Fruit fly (Drosophila melanogaster) whole organism, prepupa: ENCODE results near the gene Pxt.

Experiments
- Blimp-1 ChIP-seq: fragments of 200-800 bp; sonication (Bioruptor generic); optimal IDR thresholded peaks from 3 replicates; lab custom pipeline; 2017; ENCODE audit warnings: missing biosample characterization, missing genetic modification characterization, mild to moderate bottlenecking, moderate library complexity, missing genetic modification reagents
- CG10631 ChIP-seq: fragments of 200-800 bp; sonication (Bioruptor generic); optimal IDR thresholded peaks from 2 replicates; lab custom pipeline; 2016; ENCODE audit warnings: missing biosample characterization, missing genetic modification characterization
- CG11294 ChIP-seq: fragments of 200-800 bp; sonication (Bioruptor generic); IDR thresholded peaks from 2 replicates; pipeline ENCODE4 v1.3.6; 2022; ENCODE audit warnings: missing biosample characterization, missing genetic modification characterization
- CG15336 ChIP-seq: fragments of 200-800 bp; sonication (Bioruptor generic); IDR thresholded peaks from 2 replicates; pipeline ENCODE4 v1.3.6; 2022; ENCODE audit warnings: missing biosample characterization, missing genetic modification characterization
- CG16779 ChIP-seq: fragments of 200-800 bp; sonication (Bioruptor generic); optimal IDR thresholded peaks from 3 replicates; lab custom pipeline; 2017; ENCODE audit warnings: missing biosample characterization, mild to moderate bottlenecking, missing genetic modification characterization
- CG3032 ChIP-seq: fragments of 200-800 bp; optimal IDR thresholded peaks from 2 replicates; lab custom pipeline; 2019; ENCODE audit warnings: missing biosample characterization, mild to moderate bottlenecking, missing genetic modification characterization, moderate library complexity
- CG32006 ChIP-seq: fragments of 200-800 bp; sonication (Bioruptor generic); optimal IDR thresholded peaks from 3 replicates; lab custom pipeline; 2017; ENCODE audit warnings: missing biosample characterization, mild to moderate bottlenecking, missing genetic modification characterization
- CG34406 ChIP-seq: fragments of 200-800 bp; sonication (Bioruptor generic); optimal IDR thresholded peaks from 3 replicates; lab custom pipeline; 2016; ENCODE audit warnings: missing biosample characterization, missing genetic modification characterization
- CG3919 ChIP-seq: fragments of 200-800 bp; sonication (Bioruptor generic); optimal IDR thresholded peaks from 3 replicates; lab custom pipeline; 2016; ENCODE audit warnings: missing biosample characterization, missing genetic modification characterization
- CG6163 ChIP-seq: fragments of 200-800 bp; sonication (Bioruptor generic); IDR thresholded peaks from 3 replicates; pipeline ENCODE4 v1.3.6; 2022; ENCODE audit warnings: missing biosample characterization, missing genetic modification characterization
- CG6792 ChIP-seq: fragments of 200-800 bp; sonication (Bioruptor generic); optimal IDR thresholded peaks from 3 replicates; lab custom pipeline; 2016; ENCODE audit warnings: missing biosample characterization, missing genetic modification characterization
- CG6808 ChIP-seq: fragments of 200-800 bp; sonication (Bioruptor generic); optimal IDR thresholded peaks from 3 replicates; lab custom pipeline; 2017; ENCODE audit warnings: missing biosample characterization, missing genetic modification characterization, mild to moderate bottlenecking, moderate library complexity, missing genetic modification reagents
- CG6854 ChIP-seq: fragments of 200-800 bp; sonication (Bioruptor generic); optimal IDR thresholded peaks from 2 replicates; lab custom pipeline; 2017; ENCODE audit warnings: missing biosample characterization, mild to moderate bottlenecking, missing genetic modification characterization
- CG8119 ChIP-seq: fragments of 200-800 bp; sonication (Bioruptor generic); IDR thresholded peaks from 3 replicates; pipeline ENCODE4 v1.3.6; 2022; ENCODE audit warnings: missing biosample characterization, missing genetic modification characterization
- CG8632 ChIP-seq: fragments of 200-800 bp; sonication (Bioruptor generic); optimal IDR thresholded peaks from 3 replicates; lab custom pipeline; 2016; ENCODE audit warnings: missing biosample characterization, missing genetic modification characterization
- CG9139 ChIP-seq: fragments of 200-800 bp; sonication (Bioruptor generic); optimal IDR thresholded peaks from 3 replicates; lab custom pipeline; 2017; ENCODE audit warnings: missing biosample characterization, mild to moderate bottlenecking, missing genetic modification characterization
- Eip75B ChIP-seq: fragments of 200-800 bp; sonication (Bioruptor generic); optimal IDR thresholded peaks from 3 replicates; lab custom pipeline; 2016; ENCODE audit warnings: missing biosample characterization, missing genetic modification characterization
- Eip78C ChIP-seq: fragments of 200-800 bp; sonication (Bioruptor generic); peaks from one replicate; lab custom pipeline; 2016; ENCODE audit warnings: missing biosample characterization, missing genetic modification characterization
- Eip93F ChIP-seq: fragments of 200-800 bp; sonication (Bioruptor generic); optimal IDR thresholded peaks from 2 replicates; lab custom pipeline; 2016; ENCODE audit warnings: missing biosample characterization, mild to moderate bottlenecking, missing genetic modification characterization
- Hr4 ChIP-seq: fragments of 200-800 bp; sonication (Bioruptor generic); optimal IDR thresholded peaks from 3 replicates; lab custom pipeline; 2016; ENCODE audit warnings: missing biosample characterization, missing genetic modification characterization
- Met ChIP-seq: fragments of 200-800 bp; sonication (Bioruptor generic); optimal IDR thresholded peaks from 3 replicates; lab custom pipeline; 2016; ENCODE audit warnings: missing biosample characterization, missing genetic modification characterization
- Sox102F ChIP-seq: fragments of 200-800 bp; sonication (Bioruptor generic); optimal IDR thresholded peaks from 2 replicates; lab custom pipeline; 2016; ENCODE audit warnings: missing biosample characterization, mild to moderate bottlenecking, missing genetic modification characterization
- Sox14 ChIP-seq: fragments of 200-800 bp; sonication (Bioruptor generic); optimal IDR thresholded peaks from 3 replicates; lab custom pipeline; 2016; ENCODE audit warnings: missing biosample characterization, missing genetic modification characterization
- dsx ChIP-seq: fragments of 200-800 bp; optimal IDR thresholded peaks from 3 replicates; lab custom pipeline; 2019; ENCODE audit warnings: missing biosample characterization, mild to moderate bottlenecking, missing genetic modification characterization, moderate library complexity; ENCODE audit not compliant: poor library complexity, severe bottlenecking
- eg ChIP-seq: fragments of 200-800 bp; sonication (Bioruptor generic); IDR thresholded peaks from 3 replicates; pipeline ENCODE4 v1.3.6; 2022; ENCODE audit warnings: missing biosample characterization, missing genetic modification characterization
- esn ChIP-seq: fragments of 200-800 bp; sonication (Bioruptor generic); optimal IDR thresholded peaks from 2 replicates; lab custom pipeline; 2016; ENCODE audit warnings: missing biosample characterization, mild to moderate bottlenecking, missing genetic modification characterization, moderate library complexity
- fd59A ChIP-seq: fragments of 200-800 bp; sonication (Bioruptor generic); optimal IDR thresholded peaks from 2 replicates; lab custom pipeline; 2017; ENCODE audit warnings: missing biosample characterization, mild to moderate bottlenecking, missing genetic modification characterization, missing genetic modification reagents
- fkh ChIP-seq: fragments of 200-800 bp; sonication (Bioruptor generic); optimal IDR thresholded peaks from 3 replicates; lab custom pipeline; 2017; ENCODE audit warnings: missing biosample characterization, mild to moderate bottlenecking, missing genetic modification characterization, moderate library complexity
- lz ChIP-seq: fragments of 200-800 bp; sonication (Bioruptor generic); optimal IDR thresholded peaks from 3 replicates; lab custom pipeline; 2016; ENCODE audit warnings: missing biosample characterization, missing genetic modification characterization
- pdm3 ChIP-seq: fragments of 200-800 bp; sonication (Bioruptor generic); optimal IDR thresholded peaks from 3 replicates; lab custom pipeline; 2016; ENCODE audit warnings: missing biosample characterization, missing genetic modification characterization
- salr ChIP-seq, 2 experiments: fragments of 200-800 bp; sonication (Bioruptor generic); optimal IDR thresholded peaks; 3 replicates each; lab custom pipeline; 2016 to 2018; ENCODE audit warnings: missing biosample characterization in 2 of 2, missing genetic modification characterization in 2 of 2, mild to moderate bottlenecking in 1 of 2
- spab ChIP-seq: fragments of 200-800 bp; sonication (Bioruptor generic); optimal IDR thresholded peaks from 2 replicates; lab custom pipeline; 2017; ENCODE audit warnings: missing biosample characterization, mild to moderate bottlenecking, missing genetic modification characterization, missing genetic modification reagents
- ss ChIP-seq, 2 experiments: fragments of 200-800 bp; sonication (Bioruptor generic); optimal IDR thresholded peaks; 2 replicates in 1 of 2; 3 replicates in 1 of 2; lab custom pipeline; 2017 to 2018; ENCODE audit warnings: mild to moderate bottlenecking in 2 of 2, missing biosample characterization in 2 of 2, missing genetic modification characterization in 2 of 2, moderate library complexity in 1 of 2
- svp ChIP-seq: fragments of 200-800 bp; sonication (Bioruptor generic); peaks from one replicate; lab custom pipeline; 2016; ENCODE audit warnings: missing biosample characterization, missing genetic modification characterization
- topi ChIP-seq: fragments of 200-800 bp; sonication (Bioruptor generic); optimal IDR thresholded peaks from 3 replicates; lab custom pipeline; 2016; ENCODE audit warnings: missing biosample characterization, missing genetic modification characterization
- vri ChIP-seq: fragments of 200-800 bp; sonication (Bioruptor generic); optimal IDR thresholded peaks from 3 replicates; lab custom pipeline; 2016; ENCODE audit warnings: missing biosample characterization, mild to moderate bottlenecking, missing genetic modification characterization

The Pxt gene

dm6 chr3R:17680639-17681302 is 38.5 kb upstream of the Pxt start (continued):
- TF ChIP-seq CG32006 (GFP tag; lab: Kevin White, UChicago): peak; percentile 80
- TF ChIP-seq Eip75B (GFP tag; lab: Kevin White, UChicago): peak; percentile 25
- TF ChIP-seq Hr4 (GFP tag; lab: Kevin White, UChicago): peak; percentile 64
- no peak for TF ChIP-seq CG6854 (GFP tag; lab: Kevin White, UChicago)
- TF ChIP-seq svp (GFP tag; lab: Kevin White, UChicago): peak; percentile 80
- TF ChIP-seq Eip78C (GFP tag; lab: Kevin White, UChicago): peak; percentile 90
- no peak for TF ChIP-seq fd59A
- peak; percentile 51 for TF ChIP-seq CG34406 (GFP tag; lab: Kevin White, UChicago)
- no peak for TF ChIP-seq ss (GFP tag; optimal IDR thresholded peaks at IDR 0.05; lab: Kevin White, UChicago)
- TF ChIP-seq CG16779: no peak
- TF ChIP-seq eg (GFP tag; lab: Robert Waterston, UW): no peak
- 0 out of 3 replicates have a peak, but pooled peaks have one; percentile 9 for TF ChIP-seq CG6163
- peak; percentile 45 for TF ChIP-seq topi (GFP tag; lab: Kevin White, UChicago)
- peak; percentile 48 for TF ChIP-seq pdm3 (GFP tag; lab: Kevin White, UChicago)
- TF ChIP-seq Met: peak; percentile 68
- peak; percentile 56 for TF ChIP-seq lz (GFP tag; lab: Kevin White, UChicago)
- TF ChIP-seq CG8632 (GFP tag; lab: Kevin White, UChicago): no peak
- TF ChIP-seq Sox102F (GFP tag; lab: Kevin White, UChicago): peak; percentile 43
- peak; percentile 27 for TF ChIP-seq CG6792 (GFP tag; lab: Kevin White, UChicago)
- TF ChIP-seq Sox14 (GFP tag; lab: Kevin White, UChicago): peak; percentile 17
- no peak for TF ChIP-seq CG11294 (GFP tag; lab: Robert Waterston, UW)
- TF ChIP-seq CG8119 (GFP tag; lab: Robert Waterston, UW): no peak
- no peak for TF ChIP-seq vri (GFP tag; lab: Kevin White, UChicago)
- TF ChIP-seq dsx: no peak
- TF ChIP-seq salr (GFP tag; optimal IDR thresholded peaks at IDR 0.05; lab: Kevin White, UChicago): peak in 1 of 2 experiments; percentile 60
- TF ChIP-seq esn (GFP tag; lab: Kevin White, UChicago): peak; percentile 71
- TF ChIP-seq CG15336: no peak; the same call in 1 of the 2 replicates

DNA sequence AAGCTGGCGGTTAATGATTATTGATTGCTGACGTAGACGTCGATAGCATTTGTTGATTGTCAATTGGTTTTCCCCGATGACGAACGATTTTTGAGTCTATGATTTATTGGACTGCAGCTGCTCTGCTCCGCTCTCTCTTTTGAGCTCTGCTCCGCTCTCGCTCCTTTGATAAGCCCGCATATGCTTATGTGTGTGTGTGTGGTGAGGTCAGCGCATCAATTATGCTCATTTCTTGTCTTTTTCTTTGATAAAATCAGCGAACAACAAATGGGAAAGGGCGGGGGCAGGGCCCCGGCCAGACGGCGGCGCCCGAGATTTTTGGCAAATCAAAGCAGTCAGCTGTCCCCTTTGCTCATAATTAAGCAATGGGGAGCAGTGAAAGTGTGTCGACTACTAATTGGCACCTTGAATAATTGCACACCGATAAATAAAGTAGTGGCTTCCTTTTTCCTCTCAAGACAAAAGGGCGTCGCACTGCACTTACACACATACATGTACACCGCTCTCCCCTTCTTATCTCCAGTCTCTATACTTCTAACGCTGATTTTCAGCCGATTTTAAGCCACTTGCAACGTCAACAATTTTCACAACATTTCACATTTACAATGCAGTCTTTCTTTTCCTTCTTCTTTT is 37.5 kb upstream of the Pxt start:
- TF ChIP-seq CG6808 (GFP tag; lab: Kevin White, UChicago) (no peak), Blimp-1 (peak; percentile 26)
- TF ChIP-seq, all 60 proteins: peak for 1

DNA sequence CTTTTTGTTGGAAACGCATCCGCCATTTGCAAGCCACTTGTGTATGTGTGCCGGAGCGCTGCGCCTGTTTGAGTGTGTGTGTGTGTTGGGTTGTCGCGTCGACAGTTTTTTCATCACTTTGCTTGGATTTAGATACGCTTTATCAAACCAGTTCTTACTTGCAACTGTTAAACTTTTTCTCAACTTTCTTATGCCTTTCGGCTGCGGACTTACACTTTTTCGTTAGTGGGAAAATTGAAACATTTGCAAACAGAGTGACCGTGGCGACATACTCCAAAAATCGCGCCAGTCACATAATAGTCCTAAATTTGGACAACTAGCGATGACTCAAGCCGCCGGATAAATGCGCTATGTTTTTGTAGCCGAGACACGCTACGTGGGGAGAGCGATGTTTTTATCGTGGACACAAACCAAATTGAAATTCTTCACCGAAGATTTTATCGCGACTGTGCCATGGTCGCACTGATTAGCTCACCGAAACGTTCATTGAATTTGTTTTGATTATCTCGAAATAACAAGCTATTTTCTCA is 36.9 kb upstream of the Pxt start, which contains the start of the genes alt and CG7655:
TSS of gene alt (minus strand) at position 272 of the 530 bp plus-strand sequence.
TSS of gene CG7655 (plus strand) at position 426 of the 530 bp plus-strand sequence.
- TF ChIP-seq esn (GFP tag; lab: Kevin White, UChicago): peak; percentile 11
- no peak for TF ChIP-seq eg (GFP tag; lab: Robert Waterston, UW)
- TF ChIP-seq Sox14 (GFP tag; lab: Kevin White, UChicago): peak; percentile 18
- no peak for TF ChIP-seq CG3919 (GFP tag; lab: Kevin White, UChicago)
- peak; percentile 61 for TF ChIP-seq Eip78C (GFP tag; lab: Kevin White, UChicago)
- TF ChIP-seq CG6854 (GFP tag; lab: Kevin White, UChicago): peak; percentile 18
- TF ChIP-seq dsx: peak; percentile 65
- TF ChIP-seq CG34406 (GFP tag; lab: Kevin White, UChicago): no peak

dm6 chr3R:17684854-17685253 is 34.4 kb upstream of the Pxt start, which contains the start of the genes CG31251 and CG31360:
Gene CG31251, minus strand, starts transcription at chr3R:17684915.
Gene CG31360, plus strand, starts transcription at chr3R:17685097.
- TF ChIP-seq CG9139 (GFP tag; lab: Kevin White, UChicago) (no peak), fkh (GFP tag; lab: Kevin White, UChicago) (no peak), CG32006 (GFP tag; lab: Kevin White, UChicago) (no peak), Eip93F (GFP tag; lab: Kevin White, UChicago) (no peak), Eip78C (GFP tag; lab: Kevin White, UChicago) (peak; percentile 34), CG10631 (no peak), esn (GFP tag; lab: Kevin White, UChicago) (peak; percentile 7), ss (GFP tag; optimal IDR thresholded peaks at IDR 0.05; lab: Kevin White, UChicago) (no peak), spab (GFP tag; lab: Kevin White, UChicago) (no peak), Sox14 (GFP tag; lab: Kevin White, UChicago) (no peak), CG3032 (peak; percentile 22), CG8119 (GFP tag; lab: Robert Waterston, UW) (no peak)
